Worm (Caenorhabditis elegans) whole organism, L4/young adult: ENCODE measurements around the gene ivns-1.

Source experiments
- W03F9.2 ChIP-seq: fragments of 150-350 bp; optimal IDR thresholded peaks from 2 replicates; lab custom pipeline; 2014; ENCODE audit warnings: missing biosample characterization, missing genetic modification characterization
- dao-5 ChIP-seq: sonication (generic microtip); optimal IDR thresholded peaks from 2 replicates; lab custom pipeline; 2016; ENCODE audit warnings: missing genotype, missing genetic modification characterization, moderate library complexity, missing compliant biosample characterization

DNA sequence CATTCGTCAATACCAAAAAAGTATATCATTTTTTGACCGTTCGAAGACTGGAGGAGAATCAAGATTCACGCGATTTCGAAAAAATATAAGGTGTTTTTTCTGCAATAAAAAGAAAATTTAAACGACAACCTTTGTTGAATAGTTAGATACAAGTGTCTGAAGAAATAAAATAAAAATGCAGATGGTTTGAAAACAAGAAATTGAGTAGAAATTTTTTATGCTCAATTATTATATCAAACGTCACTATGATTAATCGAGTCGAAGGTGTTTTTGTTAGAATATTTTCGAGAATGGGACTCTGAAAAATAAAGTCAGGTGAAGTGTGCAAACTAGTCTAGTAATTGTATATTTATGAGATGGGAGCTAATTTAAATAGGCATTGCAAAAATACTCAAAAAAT, 6.3 kb upstream of the ivns-1 start, which contains the start of gene R09A8.5:
- no peak for TF ChIP-seq dao-5 (tag; lab: Kevin White, UChicago)
- no peak for TF ChIP-seq W03F9.2 (tag; lab: Kevin White, UChicago)
